Fruit fly (Drosophila melanogaster): ENCODE measurements around the gene moi.

Gene moi

DNA sequence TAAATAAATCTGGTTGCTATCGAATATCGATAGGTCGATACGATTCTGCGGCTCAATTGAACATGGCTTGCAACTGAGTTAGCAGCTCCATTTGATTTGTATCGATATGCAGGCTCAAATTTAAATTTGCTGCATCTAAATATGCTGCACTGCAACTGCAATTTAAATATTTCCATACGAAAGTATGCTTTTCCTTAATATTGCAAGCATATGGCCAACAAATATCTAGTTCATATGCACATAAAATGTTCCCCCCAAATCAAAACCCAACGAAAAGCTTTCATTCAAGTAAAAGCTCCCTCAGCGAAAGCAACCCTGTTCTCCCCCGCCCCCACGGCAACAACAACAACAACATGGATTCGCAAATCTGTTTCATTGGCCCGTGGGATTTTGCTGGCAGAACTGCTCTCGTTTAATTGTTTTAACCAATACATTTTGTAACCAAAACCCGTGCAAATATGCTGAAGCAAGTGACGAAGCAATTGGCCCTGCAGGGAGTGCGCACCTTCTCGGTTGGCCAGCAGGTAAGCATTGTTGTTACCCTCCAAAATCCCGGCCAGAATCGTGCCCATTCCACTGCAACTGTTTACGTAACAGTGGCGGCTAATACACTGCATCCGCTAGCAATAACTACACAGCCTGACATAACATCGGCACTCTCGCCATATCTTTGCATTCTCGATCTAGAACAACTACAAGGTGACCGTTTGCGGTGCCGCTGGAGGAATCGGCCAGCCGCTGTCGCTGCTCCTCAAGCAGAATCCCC lies 29.1 kb upstream of the moi start, which contains the start of the genes CG7168 and Mdh2:
Gene CG7168 (minus strand): TSS at position 40 of the 766 bp plus-strand sequence.
Gene Mdh2 (plus strand): TSS at position 354 of the 766 bp plus-strand sequence.
- TF ChIP-seq Pif1A (GFP tag; optimal IDR thresholded peaks at IDR 0.05) (no peak), CG8301 (tag; optimal IDR thresholded peaks at IDR 0.05) (no peak), EcR (GFP tag; optimal IDR thresholded peaks at IDR 0.05) (peak; percentile 6)

DNA sequence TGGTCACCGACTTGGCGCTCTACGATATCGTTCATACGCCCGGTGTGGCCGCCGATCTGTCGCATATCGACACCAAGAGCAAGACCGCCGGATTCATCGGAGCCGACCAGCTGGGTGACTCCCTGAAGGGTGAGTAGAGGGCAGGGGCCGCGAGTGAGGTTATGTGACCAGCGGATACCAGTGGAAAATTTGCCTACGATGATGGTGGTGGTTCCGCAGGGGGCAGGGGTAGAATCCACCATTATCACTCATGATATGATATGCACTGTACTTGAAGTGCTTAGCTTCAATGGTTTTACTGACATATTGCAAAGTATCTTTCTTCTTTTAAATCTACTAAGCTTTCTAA lies 28.5 kb upstream of the moi start:
- TF ChIP-seq CG14655 (GFP tag; optimal IDR thresholded peaks at IDR 0.05) (no peak), gl (tag; optimal IDR thresholded peaks at IDR 0.05) (no peak), CG17806 (tag; optimal IDR thresholded peaks at IDR 0.05) (no peak), CG13204 (GFP tag; optimal IDR thresholded peaks at IDR 0.05) (no peak), D1 (tag; optimal IDR thresholded peaks at IDR 0.05) (no peak), CG10348 (GFP tag; IDR thresholded peaks at IDR 0.05) (no peak), Ets98B (GFP tag; IDR thresholded peaks at IDR 0.05) (no peak), Snoo (tag; optimal IDR thresholded peaks at IDR 0.05) (no peak), Pif1A (GFP tag; optimal IDR thresholded peaks at IDR 0.05) (no peak), CG34367 (tag; optimal IDR thresholded peaks at IDR 0.05) (no peak), CG15710 (tag; optimal IDR thresholded peaks at IDR 0.05) (no peak), CG12605 (GFP tag; IDR thresholded peaks at IDR 0.05) (no peak), Pif1B (GFP tag; optimal IDR thresholded peaks at IDR 0.05) (no peak), fd96Ca (GFP tag; IDR thresholded peaks at IDR 0.05) (no peak), CG8159 (tag; optimal IDR thresholded peaks at IDR 0.05) (no peak), rn (GFP tag; IDR thresholded peaks at IDR 0.05) (no peak), CG9948 (tag; optimal IDR thresholded peaks at IDR 0.05) (no peak), CG8301 (tag; optimal IDR thresholded peaks at IDR 0.05) (no peak), CG32121 (GFP tag; IDR thresholded peaks at IDR 0.05) (0 out of 2 replicates have a peak, but pooled peaks have one; percentile 25), EcR (GFP tag; optimal IDR thresholded peaks at IDR 0.05) (peak; percentile 73), CG4496 (GFP tag; IDR thresholded peaks at IDR 0.05) (peak; percentile 24; the same call in 2 of the 3 replicates)

DNA sequence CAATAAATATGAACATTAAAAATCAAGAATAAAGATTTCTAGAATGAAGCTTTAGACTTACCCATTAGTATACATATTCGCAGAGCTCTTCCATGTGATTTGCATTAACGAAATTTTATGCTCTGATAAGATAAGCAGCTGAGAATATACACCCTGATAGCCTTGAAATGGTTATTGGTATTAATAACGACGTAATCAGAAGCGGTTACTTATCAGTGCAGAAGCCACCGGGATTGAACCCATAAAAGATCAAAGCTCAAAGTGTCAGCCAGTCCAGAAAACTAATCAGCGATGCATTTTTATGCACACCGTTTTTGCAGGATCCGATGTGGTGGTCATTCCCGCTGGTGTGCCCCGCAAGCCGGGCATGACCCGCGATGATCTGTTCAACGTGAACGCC lies 27.9 kb upstream of the moi start:
- TF ChIP-seq CG15710 (tag; optimal IDR thresholded peaks at IDR 0.05), result no peak
- TF ChIP-seq CG12605 (GFP tag; IDR thresholded peaks at IDR 0.05), result no peak
- TF ChIP-seq CG13204 (GFP tag; optimal IDR thresholded peaks at IDR 0.05), result no peak
- TF ChIP-seq D1 (tag; optimal IDR thresholded peaks at IDR 0.05), result no peak
- TF ChIP-seq EcR (GFP tag; optimal IDR thresholded peaks at IDR 0.05), result no peak
- no peak for TF ChIP-seq CG8159 (tag; optimal IDR thresholded peaks at IDR 0.05)
- no peak for TF ChIP-seq Pif1B (GFP tag; optimal IDR thresholded peaks at IDR 0.05)
- no peak for TF ChIP-seq rn (GFP tag; IDR thresholded peaks at IDR 0.05)
- TF ChIP-seq CG9948 (tag; optimal IDR thresholded peaks at IDR 0.05), result no peak
- TF ChIP-seq Snoo (tag; optimal IDR thresholded peaks at IDR 0.05), result no peak
- TF ChIP-seq Pif1A (GFP tag; optimal IDR thresholded peaks at IDR 0.05), result no peak
- TF ChIP-seq CG4496 (GFP tag; IDR thresholded peaks at IDR 0.05), result no peak
- TF ChIP-seq CG17806 (tag; optimal IDR thresholded peaks at IDR 0.05), result no peak
- TF ChIP-seq Ets98B (GFP tag; IDR thresholded peaks at IDR 0.05), result no peak
- no peak for TF ChIP-seq fd96Ca (GFP tag; IDR thresholded peaks at IDR 0.05)
- TF ChIP-seq CG34367 (tag; optimal IDR thresholded peaks at IDR 0.05), result no peak
- TF ChIP-seq CG10348 (GFP tag; IDR thresholded peaks at IDR 0.05), result no peak
- no peak for TF ChIP-seq CG14655 (GFP tag; optimal IDR thresholded peaks at IDR 0.05)
- TF ChIP-seq CG8301 (tag; optimal IDR thresholded peaks at IDR 0.05), result no peak
- TF ChIP-seq gl (tag; optimal IDR thresholded peaks at IDR 0.05), result no peak

DNA sequence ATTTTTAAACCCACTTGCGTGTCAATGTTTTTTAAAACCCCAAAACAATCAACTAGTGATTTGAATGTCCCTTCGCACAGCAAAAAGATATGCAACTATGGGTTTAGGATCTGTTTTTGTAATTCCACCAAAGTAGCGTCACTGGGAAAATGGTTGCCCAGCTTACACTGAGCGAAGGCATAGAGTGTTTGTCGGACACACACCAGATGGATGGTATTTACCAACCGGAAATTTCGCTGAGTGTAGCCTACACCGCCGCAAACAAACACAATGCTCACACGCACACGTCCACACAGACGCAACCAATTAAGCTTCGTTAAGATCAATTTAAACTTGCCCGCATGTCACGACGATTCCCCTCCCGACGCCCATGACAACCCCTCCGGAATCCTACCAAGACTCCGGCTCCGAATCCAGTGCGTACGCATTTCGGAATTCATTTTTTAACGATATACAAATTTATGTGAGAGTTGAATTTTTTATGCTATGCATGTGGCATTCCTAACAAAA lies 26.6 kb upstream of the moi start:
- TF ChIP-seq CG13204 (GFP tag; optimal IDR thresholded peaks at IDR 0.05) (no peak), Pif1A (GFP tag; optimal IDR thresholded peaks at IDR 0.05) (no peak), CG17806 (tag; optimal IDR thresholded peaks at IDR 0.05) (no peak), Ets98B (GFP tag; IDR thresholded peaks at IDR 0.05) (peak; percentile 29; the same call in 1 of the 2 replicates)

DNA sequence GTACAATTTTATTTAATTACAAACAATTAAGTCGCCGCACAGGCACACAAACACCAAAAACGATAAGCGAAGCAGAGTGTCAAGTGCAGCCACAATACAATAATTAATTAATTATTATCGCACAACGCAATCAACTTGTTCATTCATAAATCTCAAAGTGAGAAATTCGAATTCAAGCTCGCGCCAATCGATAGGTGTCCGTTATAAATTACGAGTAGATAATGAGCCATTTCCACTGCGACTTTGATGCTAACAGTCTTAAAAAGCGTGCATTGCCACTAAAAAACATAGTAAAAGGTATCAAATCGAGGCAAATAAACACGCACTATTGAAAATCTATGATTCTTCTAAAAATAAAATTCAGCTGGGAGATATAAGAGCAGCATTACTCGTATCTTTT lies 25.1 kb upstream of the moi start:
- TF ChIP-seq CG10348 (GFP tag; IDR thresholded peaks at IDR 0.05), result no peak
- no peak for TF ChIP-seq CG12605 (GFP tag; IDR thresholded peaks at IDR 0.05)
- no peak for TF ChIP-seq rn (GFP tag; IDR thresholded peaks at IDR 0.05)
- no peak for TF ChIP-seq D1 (tag; optimal IDR thresholded peaks at IDR 0.05)
- no peak for TF ChIP-seq CG13204 (GFP tag; optimal IDR thresholded peaks at IDR 0.05)
- no peak for TF ChIP-seq Ets98B (GFP tag; IDR thresholded peaks at IDR 0.05)
- no peak for TF ChIP-seq CG4496 (GFP tag; IDR thresholded peaks at IDR 0.05)
- TF ChIP-seq CG8301 (tag; optimal IDR thresholded peaks at IDR 0.05), result no peak
- TF ChIP-seq CG17806 (tag; optimal IDR thresholded peaks at IDR 0.05), result no peak
- no peak for TF ChIP-seq Snoo (tag; optimal IDR thresholded peaks at IDR 0.05)
- no peak for TF ChIP-seq CG34367 (tag; optimal IDR thresholded peaks at IDR 0.05)
- no peak for TF ChIP-seq Pif1A (GFP tag; optimal IDR thresholded peaks at IDR 0.05)
- TF ChIP-seq CG14655 (GFP tag; optimal IDR thresholded peaks at IDR 0.05), result no peak
- no peak for TF ChIP-seq EcR (GFP tag; optimal IDR thresholded peaks at IDR 0.05)

DNA sequence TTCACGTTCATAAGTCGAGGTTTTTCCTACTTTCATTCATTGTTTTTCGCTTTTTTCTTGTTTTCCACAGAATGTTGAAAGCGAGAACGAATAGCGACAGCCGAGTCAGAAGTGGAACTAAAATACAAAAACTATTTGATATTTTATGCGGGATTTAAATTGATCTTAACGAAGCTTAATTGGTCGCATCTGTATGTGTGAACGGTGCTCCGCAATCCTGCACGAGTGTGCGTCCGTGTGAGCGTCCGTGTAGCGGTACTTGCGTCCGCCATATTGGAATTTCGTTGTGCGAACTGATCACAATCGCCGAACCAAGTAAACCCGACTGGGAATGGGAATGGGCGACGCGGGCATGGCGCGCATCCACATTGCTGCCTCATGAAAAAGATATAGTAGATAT lies 23.1 kb upstream of the moi start:
- no peak for TF ChIP-seq CG8301 (tag; optimal IDR thresholded peaks at IDR 0.05)
- TF ChIP-seq EcR (GFP tag; optimal IDR thresholded peaks at IDR 0.05), result no peak
- TF ChIP-seq Ets98B (GFP tag; IDR thresholded peaks at IDR 0.05), result no peak
- no peak for TF ChIP-seq rn (GFP tag; IDR thresholded peaks at IDR 0.05)
- no peak for TF ChIP-seq CG17806 (tag; optimal IDR thresholded peaks at IDR 0.05)
- TF ChIP-seq CG14655 (GFP tag; optimal IDR thresholded peaks at IDR 0.05), result no peak
- TF ChIP-seq Pif1A (GFP tag; optimal IDR thresholded peaks at IDR 0.05), result no peak
- no peak for TF ChIP-seq fd96Ca (GFP tag; IDR thresholded peaks at IDR 0.05)
- no peak for TF ChIP-seq CG15710 (tag; optimal IDR thresholded peaks at IDR 0.05)

Measured in whole organism, pupa.